Fruit fly (Drosophila melanogaster) whole organism, embryonic: ENCODE data around the gene cactin.

Experiments
- Atf-2 ChIP-seq: fragments of 200-800 bp; sonication (Bioruptor generic); optimal IDR thresholded peaks from 2 replicates; lab custom pipeline; 2016; ENCODE audit warnings: missing biosample characterization, missing genetic modification characterization
- Atf3 ChIP-seq: fragments of 200-800 bp; sonication (Bioruptor generic); optimal IDR thresholded peaks from 3 replicates; lab custom pipeline; 2016; ENCODE audit warnings: missing biosample characterization, missing genetic modification characterization
- BEAF-32 ChIP-seq: fragments of 200-800 bp; sonication (Bioruptor generic); optimal IDR thresholded peaks from 3 replicates; lab custom pipeline; 2017; ENCODE audit warnings: missing biosample characterization, missing genetic modification characterization, mild to moderate bottlenecking, moderate library complexity, missing genetic modification reagents
- CG10979 ChIP-seq: fragments of 200-800 bp; sonication (Bioruptor generic); optimal IDR thresholded peaks from 2 replicates; lab custom pipeline; 2018; ENCODE audit warnings: missing biosample characterization, mild to moderate bottlenecking, missing genetic modification characterization, moderate library complexity
- CG11723 ChIP-seq: fragments of 200-800 bp; sonication (Bioruptor generic); optimal IDR thresholded peaks from 2 replicates; lab custom pipeline; 2017; ENCODE audit warnings: missing biosample characterization, mild to moderate bottlenecking, missing genetic modification characterization
- CG12391 ChIP-seq: fragments of 200-800 bp; sonication (Bioruptor generic); optimal IDR thresholded peaks from 3 replicates; lab custom pipeline; 2018; ENCODE audit warnings: missing biosample characterization, mild to moderate bottlenecking, missing genetic modification characterization, moderate library complexity
- CG13296 ChIP-seq: fragments of 200-800 bp; sonication (Bioruptor generic); optimal IDR thresholded peaks from 3 replicates; lab custom pipeline; 2018; ENCODE audit warnings: missing biosample characterization, mild to moderate bottlenecking, missing genetic modification characterization
- CG13775 ChIP-seq: fragments of 200-800 bp; sonication (Bioruptor generic); optimal IDR thresholded peaks from 3 replicates; lab custom pipeline; 2017; ENCODE audit warnings: missing biosample characterization, mild to moderate bottlenecking, missing genetic modification characterization
- CG14441 ChIP-seq: fragments of 200-800 bp; sonication (Bioruptor generic); IDR thresholded peaks from 2 replicates; pipeline ENCODE4 v1.3.6; 2022; ENCODE audit warnings: missing biosample characterization, missing genetic modification characterization
- CG17829 ChIP-seq: fragments of 200-800 bp; optimal IDR thresholded peaks from 2 replicates; lab custom pipeline; 2019; ENCODE audit warnings: missing biosample characterization, mild to moderate bottlenecking, missing genetic modification characterization, moderate library complexity
- CG18599 ChIP-seq: fragments of 200-800 bp; sonication (Bioruptor generic); optimal IDR thresholded peaks from 3 replicates; lab custom pipeline; 2017; ENCODE audit warnings: missing biosample characterization, missing genetic modification characterization, mild to moderate bottlenecking, moderate library complexity, missing genetic modification reagents
- CG18764 ChIP-seq: fragments of 200-800 bp; sonication (Bioruptor generic); optimal IDR thresholded peaks from 3 replicates; lab custom pipeline; 2016; ENCODE audit warnings: missing biosample characterization, missing genetic modification characterization
- CG2120 ChIP-seq: fragments of 200-800 bp; sonication (Bioruptor generic); optimal IDR thresholded peaks from 3 replicates; lab custom pipeline; 2016; ENCODE audit warnings: missing biosample characterization, missing genetic modification characterization
- CG30403 ChIP-seq: fragments of 200-800 bp; sonication (Bioruptor generic); optimal IDR thresholded peaks from 3 replicates; lab custom pipeline; 2016; ENCODE audit warnings: missing biosample characterization, missing genetic modification characterization
- CG3065 ChIP-seq: fragments of 200-800 bp; sonication (Bioruptor generic); optimal IDR thresholded peaks from 2 replicates; lab custom pipeline; 2016; ENCODE audit warnings: missing biosample characterization, missing genetic modification characterization
- CG31441 ChIP-seq: fragments of 200-800 bp; sonication (Bioruptor generic); IDR thresholded peaks from 2 replicates; pipeline ENCODE4 v1.3.6; 2022; ENCODE audit warnings: missing biosample characterization, missing genetic modification characterization
- CG32767 ChIP-seq: fragments of 200-800 bp; sonication (Bioruptor generic); IDR thresholded peaks from 2 replicates; pipeline ENCODE4 v1.3.6; 2022; ENCODE audit warnings: missing biosample characterization, missing genetic modification characterization
- CG7271 ChIP-seq: fragments of 200-800 bp; sonication (Bioruptor generic); optimal IDR thresholded peaks from 2 replicates; lab custom pipeline; 2018; ENCODE audit warnings: missing biosample characterization, mild to moderate bottlenecking, missing genetic modification characterization, moderate library complexity
- CG7372 ChIP-seq: fragments of 200-800 bp; sonication (Bioruptor generic); IDR thresholded peaks from 2 replicates; pipeline ENCODE4 v1.3.6; 2022; ENCODE audit warnings: missing biosample characterization, missing genetic modification characterization
- CG7839 ChIP-seq: fragments of 200-800 bp; sonication (Bioruptor generic); optimal IDR thresholded peaks from 3 replicates; lab custom pipeline; 2018; ENCODE audit warnings: missing biosample characterization, mild to moderate bottlenecking, missing genetic modification characterization, moderate library complexity
- CG8359 ChIP-seq: fragments of 200-800 bp; sonication (Bioruptor generic); optimal IDR thresholded peaks from 2 replicates; lab custom pipeline; 2017; ENCODE audit warnings: missing biosample characterization, mild to moderate bottlenecking, missing genetic modification characterization, borderline replicate concordance
- E2f1 ChIP-seq: fragments of 200-800 bp; sonication (Bioruptor generic); IDR thresholded peaks from 2 replicates; pipeline ENCODE4 v1.3.6; 2022; ENCODE audit warnings: missing biosample characterization, missing genetic modification characterization
- E2f2 ChIP-seq: fragments of 200-800 bp; sonication (Bioruptor generic); IDR thresholded peaks from 2 replicates; pipeline ENCODE4 v1.3.6; 2022; ENCODE audit warnings: missing biosample characterization, missing genetic modification characterization
- Fer3 ChIP-seq: fragments of 200-800 bp; sonication (Bioruptor generic); optimal IDR thresholded peaks from 2 replicates; lab custom pipeline; 2018; ENCODE audit warnings: missing biosample characterization, mild to moderate bottlenecking, missing genetic modification characterization, moderate library complexity
- Mrtf ChIP-seq: fragments of 200-800 bp; sonication (Bioruptor generic); IDR thresholded peaks from 3 replicates; pipeline ENCODE4 v1.3.6; 2022; ENCODE audit warnings: missing biosample characterization, missing genetic modification characterization
- Oli ChIP-seq: fragments of 200-800 bp; sonication (Bioruptor generic); optimal IDR thresholded peaks from 2 replicates; lab custom pipeline; 2018; ENCODE audit warnings: missing biosample characterization, mild to moderate bottlenecking, missing genetic modification characterization, moderate library complexity
- Rfx ChIP-seq: fragments of 200-800 bp; sonication (Bioruptor generic); IDR thresholded peaks from 2 replicates; pipeline ENCODE4 v1.3.6; 2022; ENCODE audit warnings: missing biosample characterization, missing genetic modification characterization
- Sox100B ChIP-seq: fragments of 200-800 bp; sonication (Bioruptor generic); optimal IDR thresholded peaks from 3 replicates; lab custom pipeline; 2018; ENCODE audit warnings: missing biosample characterization, mild to moderate bottlenecking, missing genetic modification characterization
- Taf1 ChIP-seq: fragments of 200-800 bp; sonication (Bioruptor generic); IDR thresholded peaks from 2 replicates; pipeline ENCODE4 v1.3.6; 2022; ENCODE audit warnings: missing biosample characterization, missing genetic modification characterization
- ac ChIP-seq: fragments of 200-800 bp; sonication (Bioruptor generic); optimal IDR thresholded peaks from 3 replicates; lab custom pipeline; 2017; ENCODE audit warnings: missing biosample characterization, mild to moderate bottlenecking, missing genetic modification characterization
- ap ChIP-seq: fragments of 200-800 bp; sonication (Bioruptor generic); IDR thresholded peaks from 2 replicates; pipeline ENCODE4 v1.3.6; 2022; ENCODE audit warnings: missing biosample characterization, missing genetic modification characterization
- chm ChIP-seq: fragments of 200-800 bp; sonication (Bioruptor generic); IDR thresholded peaks from 2 replicates; pipeline ENCODE4 v1.3.6; 2022; ENCODE audit warnings: missing biosample characterization, missing genetic modification characterization
- crol ChIP-seq: fragments of 200-800 bp; sonication (Bioruptor generic); IDR thresholded peaks from 2 replicates; pipeline ENCODE4 v1.3.6; 2022; ENCODE audit warnings: missing biosample characterization, missing genetic modification characterization
- cwo ChIP-seq: fragments of 200-800 bp; sonication (Bioruptor generic); optimal IDR thresholded peaks from 3 replicates; lab custom pipeline; 2017; ENCODE audit warnings: missing biosample characterization, missing genetic modification characterization, mild to moderate bottlenecking, moderate library complexity, missing genetic modification reagents
- dmrt11E ChIP-seq: fragments of 200-800 bp; sonication (Bioruptor generic); optimal IDR thresholded peaks from 3 replicates; lab custom pipeline; 2018; ENCODE audit warnings: missing biosample characterization, mild to moderate bottlenecking, missing genetic modification characterization, moderate library complexity
- eyg ChIP-seq: fragments of 200-800 bp; sonication (Bioruptor generic); optimal IDR thresholded peaks from 3 replicates; lab custom pipeline; 2016; ENCODE audit warnings: missing biosample characterization, missing genetic modification characterization
- fu2 ChIP-seq: fragments of 200-800 bp; sonication (Bioruptor generic); optimal IDR thresholded peaks from 2 replicates; lab custom pipeline; 2016; ENCODE audit warnings: missing biosample characterization, missing genetic modification characterization
- gsb-n ChIP-seq: fragments of 200-800 bp; sonication (Bioruptor generic); optimal IDR thresholded peaks from 3 replicates; lab custom pipeline; 2018; ENCODE audit warnings: missing biosample characterization, mild to moderate bottlenecking, missing genetic modification characterization
- ind ChIP-seq: fragments of 200-800 bp; sonication (Bioruptor generic); optimal IDR thresholded peaks from 3 replicates; lab custom pipeline; 2016; ENCODE audit warnings: missing biosample characterization, missing genetic modification characterization
- insv ChIP-seq, 2 experiments: fragments of 200-800 bp; sonication (Bioruptor generic); optimal IDR thresholded peaks; 3 replicates each; lab custom pipeline; 2016 to 2018; ENCODE audit warnings: missing biosample characterization in 2 of 2, missing genetic modification characterization in 2 of 2
- jigr1 ChIP-seq: fragments of 200-800 bp; sonication (Bioruptor generic); IDR thresholded peaks from 3 replicates; pipeline ENCODE4 v1.3.6; 2022; ENCODE audit warnings: missing biosample characterization, missing genetic modification characterization
- jing ChIP-seq: fragments of 200-800 bp; sonication (Bioruptor generic); optimal IDR thresholded peaks from 2 replicates; lab custom pipeline; 2018; ENCODE audit warnings: missing biosample characterization, mild to moderate bottlenecking, missing genetic modification characterization
- lmd ChIP-seq: fragments of 200-800 bp; sonication (Bioruptor generic); IDR thresholded peaks from 2 replicates; pipeline ENCODE4 v1.3.6; 2022; ENCODE audit warnings: missing biosample characterization, missing genetic modification characterization
- nau ChIP-seq: fragments of 200-800 bp; sonication (Bioruptor generic); optimal IDR thresholded peaks from 3 replicates; lab custom pipeline; 2017; ENCODE audit warnings: missing biosample characterization, mild to moderate bottlenecking, missing genetic modification characterization, missing genetic modification reagents
- nerfin-1 ChIP-seq: fragments of 200-800 bp; sonication (Bioruptor generic); optimal IDR thresholded peaks from 3 replicates; lab custom pipeline; 2019; ENCODE audit warnings: missing biosample characterization, mild to moderate bottlenecking, missing genetic modification characterization, moderate library complexity
- otp ChIP-seq: fragments of 200-800 bp; sonication (Bioruptor generic); IDR thresholded peaks from 3 replicates; pipeline ENCODE4, ENCODE4 v1.3.6; 2022; ENCODE audit warnings: missing biosample characterization, missing genetic modification characterization
- pnt ChIP-seq: fragments of 200-800 bp; sonication (Bioruptor generic); optimal IDR thresholded peaks from 3 replicates; lab custom pipeline; 2016; ENCODE audit warnings: missing biosample characterization, missing genetic modification characterization
- sd ChIP-seq: fragments of 200-800 bp; sonication (Bioruptor generic); optimal IDR thresholded peaks from 3 replicates; lab custom pipeline; 2018; ENCODE audit warnings: missing biosample characterization, mild to moderate bottlenecking, missing genetic modification characterization, moderate library complexity
- stc ChIP-seq: fragments of 200-800 bp; sonication (Bioruptor generic); IDR thresholded peaks from 2 replicates; pipeline ENCODE4 v1.3.6; 2022; ENCODE audit warnings: missing biosample characterization, missing genetic modification characterization
- z ChIP-seq: fragments of 200-800 bp; sonication (Bioruptor generic); IDR thresholded peaks from 3 replicates; pipeline ENCODE4 v1.3.6; 2022; ENCODE audit warnings: missing biosample characterization, missing genetic modification characterization
- zfh2 ChIP-seq: fragments of 200-800 bp; sonication (Bioruptor generic); optimal IDR thresholded peaks from 2 replicates; lab custom pipeline; 2016; ENCODE audit warnings: missing biosample characterization, missing genetic modification characterization

The cactin gene

DNA sequence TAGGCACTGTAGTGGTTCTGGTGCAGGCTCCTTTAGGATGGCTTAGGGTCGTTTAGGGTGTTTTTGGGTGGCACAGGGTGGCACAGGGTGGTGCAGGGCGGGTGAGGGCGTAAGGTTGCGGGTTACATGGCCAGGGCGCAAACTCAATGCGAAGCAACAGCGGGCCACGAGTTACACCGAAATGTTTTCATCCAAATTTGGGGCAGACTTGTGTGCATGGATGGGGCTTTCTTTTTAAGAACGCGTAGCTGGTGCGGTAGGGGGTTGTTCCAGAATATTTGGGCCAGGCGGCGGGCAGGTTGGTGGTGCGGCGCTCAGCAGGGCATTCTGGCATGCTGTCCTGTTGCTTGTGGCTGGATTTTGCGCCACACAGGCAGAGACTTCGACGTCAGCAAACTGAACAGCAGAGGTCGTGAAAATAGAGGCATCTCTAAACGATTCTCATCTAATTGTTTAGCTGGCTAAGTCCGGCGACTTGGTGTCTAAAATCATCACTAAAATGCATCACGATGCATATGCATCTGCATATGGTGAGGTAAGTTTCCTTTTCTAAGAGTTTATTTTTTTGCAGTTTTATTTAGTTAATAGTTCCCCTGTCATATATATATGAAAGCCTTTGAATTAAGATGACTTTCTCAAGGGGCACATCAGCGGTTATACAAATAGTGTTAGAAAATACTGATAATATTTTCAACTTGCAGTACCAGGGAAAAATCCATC lies 24.2 kb downstream of the cactin start (continued):
- TF ChIP-seq CG10979 (no peak), fu2 (no peak), CG17829 (no peak), z (no peak), stc (no peak), jigr1 (GFP tag; lab: Robert Waterston, UW) (no peak), CG7839 (tag; lab: Kevin White, UChicago) (peak; percentile 40), Oli (tag; lab: Kevin White, UChicago) (peak; percentile 20), pnt (no peak), CG13296 (GFP tag; lab: Kevin White, UChicago) (peak; percentile 2), sd (tag; lab: Kevin White, UChicago) (no peak), CG32767 (no peak), eyg (no peak), Taf1 (GFP tag; lab: Robert Waterston, UW) (no peak), CG7372 (no peak), CG30403 (GFP tag; lab: Kevin White, UChicago) (no peak), jing (GFP tag; lab: Kevin White, UChicago) (no peak), cwo (no peak), zfh2 (GFP tag; lab: Kevin White, UChicago) (no peak), insv (GFP tag; optimal IDR thresholded peaks at IDR 0.05; lab: Kevin White, UChicago) (no peak), Rfx (GFP tag; lab: Robert Waterston, UW) (no peak), BEAF-32 (GFP tag; lab: Kevin White, UChicago) (no peak), CG12391 (tag; lab: Kevin White, UChicago) (no peak), CG7271 (tag; lab: Kevin White, UChicago) (no peak), lmd (no peak), ac (GFP tag; lab: Kevin White, UChicago) (no peak), Mrtf (GFP tag; lab: Robert Waterston, UW) (no peak), CG18599 (GFP tag; lab: Kevin White, UChicago) (peak; percentile 61), gsb-n (tag; lab: Kevin White, UChicago) (no peak), nerfin-1 (tag; lab: Kevin White, UChicago) (no peak), CG18764 (GFP tag; lab: Kevin White, UChicago) (no peak), nau (GFP tag; lab: Kevin White, UChicago) (no peak), chm (GFP tag; lab: Robert Waterston, UW) (no peak), CG13775 (GFP tag; lab: Kevin White, UChicago) (no peak), otp (no peak), ind (GFP tag; lab: Kevin White, UChicago) (peak; percentile 7), CG8359 (no peak), E2f2 (GFP tag; lab: Robert Waterston, UW) (no peak), Atf-2 (GFP tag; lab: Kevin White, UChicago) (no peak), CG14441 (peak; percentile 16; the same call in 1 of the 2 replicates), E2f1 (no peak), CG3065 (GFP tag; lab: Kevin White, UChicago) (no peak), CG31441 (GFP tag; lab: Robert Waterston, UW) (no peak; the same call in 1 of the 2 replicates), Atf3 (no peak), Sox100B (no peak), dmrt11E (no peak), CG2120 (GFP tag; lab: Kevin White, UChicago) (peak; percentile 30), CG11723 (GFP tag; lab: Kevin White, UChicago) (no peak), Fer3 (no peak), crol (peak; percentile 60), ap (no peak)
